Worm (Caenorhabditis elegans) whole organism, late embryonic: ENCODE measurements around the gene srp-7.

Experiments
- C08G9.2 ChIP-seq: sonication (generic microtip); optimal IDR thresholded peaks from 2 replicates; lab custom pipeline; 2016; ENCODE audit warnings: mild to moderate bottlenecking, missing genetic modification characterization, moderate library complexity, missing compliant biosample characterization
- C38D4.7 ChIP-seq: fragments of 200-800 bp; sonication (Bioruptor generic); optimal IDR thresholded peaks from 2 replicates; lab custom pipeline; 2018; ENCODE audit warnings: mild to moderate bottlenecking, missing genetic modification characterization, moderate library complexity, missing compliant biosample characterization
- K02D7.2 ChIP-seq: sonication (generic microtip); optimal IDR thresholded peaks from 2 replicates; lab custom pipeline; 2017; ENCODE audit warnings: mild to moderate bottlenecking, missing genetic modification characterization, missing compliant biosample characterization
- K09A11.1 ChIP-seq: sonication (generic microtip); optimal IDR thresholded peaks from 2 replicates; lab custom pipeline; 2017; ENCODE audit warnings: antibody characterized with exemption, mild to moderate bottlenecking, missing genetic modification characterization, missing compliant biosample characterization; ENCODE audit not compliant: insufficient read depth
- Y22D7AL.16 ChIP-seq: sonication (generic microtip); optimal IDR thresholded peaks from 2 replicates; lab custom pipeline; 2016; ENCODE audit warnings: missing genetic modification characterization, missing compliant biosample characterization
- ahr-1 ChIP-seq: sonication (generic microtip); optimal IDR thresholded peaks from 2 replicates; lab custom pipeline; 2016; ENCODE audit warnings: missing genetic modification characterization, missing compliant biosample characterization
- ceh-19 ChIP-seq: fragments of 200-800 bp; sonication (Bioruptor generic); optimal IDR thresholded peaks from 2 replicates; lab custom pipeline; 2018; ENCODE audit warnings: mild to moderate bottlenecking, missing genetic modification characterization, missing compliant biosample characterization
- ceh-2 ChIP-seq: sonication (generic microtip); optimal IDR thresholded peaks from 2 replicates; lab custom pipeline; 2016; ENCODE audit warnings: missing genotype, missing genetic modification characterization, missing compliant biosample characterization
- ceh-22 ChIP-seq: sonication (generic microtip); optimal IDR thresholded peaks from 2 replicates; lab custom pipeline; 2017; ENCODE audit warnings: missing biosample characterization, missing genetic modification characterization
- ceh-30 ChIP-seq: fragments of 150-350 bp; optimal IDR thresholded peaks from 2 replicates; lab custom pipeline; 2014; ENCODE audit warnings: missing biosample characterization, missing genetic modification characterization
- ceh-31 ChIP-seq: sonication (generic microtip); optimal IDR thresholded peaks from 2 replicates; lab custom pipeline; 2016; ENCODE audit warnings: missing genetic modification characterization, missing compliant biosample characterization
- ceh-45 ChIP-seq: fragments of 200-800 bp; sonication (Bioruptor generic); IDR thresholded peaks from 2 replicates; pipeline ENCODE4 v1.3.6; 2022; ENCODE audit warnings: missing genetic modification reagents, missing genetic modification characterization, missing compliant biosample characterization
- ceh-48 ChIP-seq: sonication (generic microtip); optimal IDR thresholded peaks from 2 replicates; lab custom pipeline; 2016; ENCODE audit warnings: missing genetic modification characterization, inconsistent platforms, missing compliant biosample characterization
- ceh-6 ChIP-seq: fragments of 200-800 bp; sonication (Bioruptor generic); optimal IDR thresholded peaks from 2 replicates; lab custom pipeline; 2018; ENCODE audit warnings: mild to moderate bottlenecking, missing genetic modification characterization, missing compliant biosample characterization
- ceh-9 ChIP-seq: sonication (generic microtip); optimal IDR thresholded peaks from 2 replicates; lab custom pipeline; 2016; ENCODE audit warnings: mild to moderate bottlenecking, missing genetic modification characterization, inconsistent platforms, missing compliant biosample characterization
- che-1 ChIP-seq: sonication (generic microtip); optimal IDR thresholded peaks from 2 replicates; lab custom pipeline; 2016; ENCODE audit warnings: mild to moderate bottlenecking, missing genetic modification characterization, missing compliant biosample characterization
- dmd-4 ChIP-seq: sonication (generic microtip); optimal IDR thresholded peaks from 2 replicates; lab custom pipeline; 2016; ENCODE audit warnings: borderline replicate concordance, missing genetic modification characterization, missing compliant biosample characterization
- dve-1 ChIP-seq: sonication (generic microtip); optimal IDR thresholded peaks from 2 replicates; lab custom pipeline; 2017; ENCODE audit warnings: antibody characterized with exemption, mild to moderate bottlenecking, missing genetic modification characterization, missing compliant biosample characterization
- elt-4 ChIP-seq: sonication (generic microtip); optimal IDR thresholded peaks from 2 replicates; lab custom pipeline; 2016; ENCODE audit warnings: missing genetic modification characterization, missing compliant biosample characterization
- ets-4 ChIP-seq: sonication (generic microtip); optimal IDR thresholded peaks from 2 replicates; lab custom pipeline; 2016; ENCODE audit warnings: missing genetic modification characterization, missing compliant biosample characterization
- eyg-1 ChIP-seq: sonication (generic microtip); optimal IDR thresholded peaks from 2 replicates; lab custom pipeline; 2016; ENCODE audit warnings: missing genotype, missing genetic modification characterization, missing compliant biosample characterization
- fax-1 ChIP-seq: sonication (generic microtip); optimal IDR thresholded peaks from 2 replicates; lab custom pipeline; 2016; ENCODE audit warnings: missing genotype, missing genetic modification characterization, missing compliant biosample characterization
- fkh-10 ChIP-seq: fragments of 150-350 bp; optimal IDR thresholded peaks from 2 replicates; lab custom pipeline; 2014; ENCODE audit warnings: missing biosample characterization, missing genetic modification reagents, missing genetic modification characterization
- fkh-6 ChIP-seq: sonication (generic microtip); optimal IDR thresholded peaks from 2 replicates; lab custom pipeline; 2016; ENCODE audit warnings: missing genetic modification characterization, missing compliant biosample characterization
- gmeb-2 ChIP-seq: sonication (generic microtip); optimal IDR thresholded peaks from 2 replicates; lab custom pipeline; 2016; ENCODE audit warnings: missing genetic modification characterization, inconsistent platforms, missing compliant biosample characterization
- hlh-13 ChIP-seq: fragments of 200-800 bp; sonication (Bioruptor generic); optimal IDR thresholded peaks from 2 replicates; lab custom pipeline; 2018; ENCODE audit warnings: mild to moderate bottlenecking, missing genetic modification characterization, missing compliant biosample characterization
- hlh-15 ChIP-seq: sonication (generic microtip); optimal IDR thresholded peaks from 2 replicates; lab custom pipeline; 2016; ENCODE audit warnings: missing genetic modification characterization, missing compliant biosample characterization
- hlh-30 ChIP-seq: sonication (generic microtip); optimal IDR thresholded peaks from 2 replicates; lab custom pipeline; 2017; ENCODE audit warnings: antibody characterized with exemption, missing genetic modification characterization, missing compliant biosample characterization; ENCODE audit not compliant: insufficient read depth
- hlh-6 ChIP-seq: sonication (generic microtip); optimal IDR thresholded peaks from 2 replicates; lab custom pipeline; 2016; ENCODE audit warnings: missing genotype, missing genetic modification characterization, missing compliant biosample characterization
- hlh-8 ChIP-seq: sonication (generic microtip); optimal IDR thresholded peaks from 2 replicates; lab custom pipeline; 2016; ENCODE audit warnings: missing genotype, missing genetic modification characterization, missing compliant biosample characterization
- lim-6 ChIP-seq: sonication (generic microtip); optimal IDR thresholded peaks from 2 replicates; lab custom pipeline; 2016; ENCODE audit warnings: missing genetic modification characterization, missing compliant biosample characterization
- madf-2 ChIP-seq: sonication (generic microtip); optimal IDR thresholded peaks from 2 replicates; lab custom pipeline; 2017; ENCODE audit warnings: missing genetic modification characterization, missing compliant biosample characterization
- nfya-1 ChIP-seq: sonication (generic microtip); optimal IDR thresholded peaks from 2 replicates; lab custom pipeline; 2017; ENCODE audit warnings: missing genetic modification characterization, mild to moderate bottlenecking, missing compliant biosample characterization, antibody characterized with exemption, moderate library complexity
- nhr-11 ChIP-seq: fragments of 150-350 bp; optimal IDR thresholded peaks from 2 replicates; lab custom pipeline; 2014; ENCODE audit warnings: missing biosample characterization, missing genetic modification characterization
- nhr-232 ChIP-seq: sonication (generic microtip); optimal IDR thresholded peaks from 2 replicates; lab custom pipeline; 2016; ENCODE audit warnings: missing genetic modification characterization, missing compliant biosample characterization
- odd-2 ChIP-seq: sonication (generic microtip); optimal IDR thresholded peaks from 2 replicates; lab custom pipeline; 2017; ENCODE audit warnings: antibody characterized with exemption, mild to moderate bottlenecking, missing genetic modification characterization, missing compliant biosample characterization
- pag-3 ChIP-seq: sonication (generic microtip); optimal IDR thresholded peaks from 2 replicates; lab custom pipeline; 2016; ENCODE audit warnings: missing compliant biosample characterization, missing genetic modification characterization, borderline replicate concordance
- pha-4 ChIP-seq: fragments of 150-350 bp; optimal IDR thresholded peaks from 2 replicates; lab custom pipeline; 2018; ENCODE audit warnings: missing biosample characterization, missing genetic modification reagents, missing genetic modification characterization
- pqm-1 ChIP-seq: sonication (generic microtip); optimal IDR thresholded peaks from 2 replicates; lab custom pipeline; 2016; ENCODE audit warnings: missing genetic modification characterization, missing compliant biosample characterization
- pros-1 ChIP-seq: fragments of 150-350 bp; optimal IDR thresholded peaks from 2 replicates; lab custom pipeline; 2014; ENCODE audit warnings: missing biosample characterization, missing genetic modification reagents, missing genetic modification characterization
- ref-2 ChIP-seq: sonication (generic microtip); optimal IDR thresholded peaks from 2 replicates; lab custom pipeline; 2016; ENCODE audit warnings: missing genetic modification characterization, missing compliant biosample characterization
- rnt-1 ChIP-seq: sonication (generic microtip); optimal IDR thresholded peaks from 2 replicates; lab custom pipeline; 2016; ENCODE audit warnings: missing genetic modification characterization, missing compliant biosample characterization
- sdc-2 ChIP-seq: sonication (generic microtip); optimal IDR thresholded peaks from 2 replicates; lab custom pipeline; 2016; ENCODE audit warnings: missing genotype, missing genetic modification characterization, missing compliant biosample characterization
- sox-2 ChIP-seq: fragments of 200-800 bp; sonication (Bioruptor generic); IDR thresholded peaks from 2 replicates; pipeline ENCODE4 v1.3.6; 2022; ENCODE audit warnings: missing genetic modification reagents, missing genetic modification characterization, missing compliant biosample characterization
- sox-4 ChIP-seq: sonication (generic microtip); optimal IDR thresholded peaks from 2 replicates; lab custom pipeline; 2017; ENCODE audit warnings: mild to moderate bottlenecking, missing genetic modification characterization, inconsistent platforms, missing compliant biosample characterization
- tbx-7 ChIP-seq: sonication (generic microtip); optimal IDR thresholded peaks from 2 replicates; lab custom pipeline; 2016; ENCODE audit warnings: missing genotype, missing genetic modification characterization, missing compliant biosample characterization
- ttx-3 ChIP-seq: sonication (generic microtip); optimal IDR thresholded peaks from 2 replicates; lab custom pipeline; 2016; ENCODE audit warnings: missing genetic modification reagents, missing genetic modification characterization, missing compliant biosample characterization
- unc-3 ChIP-seq, 2 experiments: fragments of 200-800 bp in 1 of 2; sonication (Bioruptor generic) in 1 of 2; sonication (generic microtip) in 1 of 2; conservative IDR thresholded peaks in 1 of 2; optimal IDR thresholded peaks in 1 of 2; 2 replicates each; pipeline versions ENCODE4 v1.3.6 to Lab custom; 2016 to 2022; ENCODE audit warnings: missing compliant biosample characterization in 2 of 2, missing genetic modification characterization in 2 of 2, missing genetic modification reagents in 1 of 2
- unc-42 ChIP-seq: sonication (generic microtip); optimal IDR thresholded peaks from 2 replicates; lab custom pipeline; 2016; ENCODE audit warnings: missing genotype, missing genetic modification characterization, missing compliant biosample characterization
- unc-55 ChIP-seq: sonication (generic microtip); optimal IDR thresholded peaks from 2 replicates; lab custom pipeline; 2017; ENCODE audit warnings: missing biosample characterization, missing genetic modification reagents, missing genetic modification characterization
- ztf-16 ChIP-seq: sonication (generic microtip); optimal IDR thresholded peaks from 2 replicates; lab custom pipeline; 2017; ENCODE audit warnings: missing genetic modification characterization, missing compliant biosample characterization

The srp-7 gene

ce11 chrV:8228712-8229119, 49.8 kb downstream of the srp-7 start (continued):
- peak; percentile 12 for TF ChIP-seq ceh-30 (tag; lab: Kevin White, UChicago)
- peak; percentile 33 for TF ChIP-seq rnt-1
- TF ChIP-seq nhr-11 (tag; lab: Kevin White, UChicago), result no peak
- peak; percentile 7 for TF ChIP-seq ceh-2
- no peak for TF ChIP-seq fax-1 (tag; lab: Kevin White, UChicago)
- TF ChIP-seq pag-3 (tag; lab: Kevin White, UChicago), result no peak
- TF ChIP-seq ceh-48, result no peak
- no peak for TF ChIP-seq ets-4
- TF ChIP-seq hlh-8, result no peak
- no peak for TF ChIP-seq sox-2 (GFP tag; lab: Robert Waterston, UW)
- no peak for TF ChIP-seq hlh-15 (tag; lab: Kevin White, UChicago)
- no peak for TF ChIP-seq pha-4 (tag; lab: Kevin White, UChicago)
- TF ChIP-seq sdc-2 (tag; lab: Kevin White, UChicago), result no peak
- TF ChIP-seq fkh-6, result no peak
- TF ChIP-seq madf-2 (tag; lab: Kevin White, UChicago), result no peak
- TF ChIP-seq ttx-3 (tag; lab: Kevin White, UChicago), result no peak
- TF ChIP-seq unc-42 (tag; lab: Kevin White, UChicago), result no peak
- TF ChIP-seq ceh-31 (tag; lab: Kevin White, UChicago), result peak; percentile 27
- TF ChIP-seq nfya-1 (tag; lab: Kevin White, UChicago), result peak; percentile 49
- no peak for TF ChIP-seq K02D7.2 (tag; lab: Kevin White, UChicago)
- no peak for TF ChIP-seq ztf-16
- TF ChIP-seq hlh-6 (tag; lab: Kevin White, UChicago), result no peak
- TF ChIP-seq elt-4 (tag; lab: Kevin White, UChicago), result no peak
- TF ChIP-seq sox-4 (tag; lab: Kevin White, UChicago), result no peak
- TF ChIP-seq ceh-9 (tag; lab: Kevin White, UChicago), result no peak
- TF ChIP-seq dve-1, result no peak
- TF ChIP-seq eyg-1 (tag; lab: Kevin White, UChicago), result no peak
- TF ChIP-seq lim-6 (tag; lab: Kevin White, UChicago), result no peak
- no peak for TF ChIP-seq hlh-13 (GFP tag; lab: Kevin White, UChicago)
- no peak for TF ChIP-seq nhr-232 (tag; lab: Kevin White, UChicago)
- TF ChIP-seq ceh-22 (tag; lab: Kevin White, UChicago), result no peak
- no peak for TF ChIP-seq hlh-30 (tag; lab: Kevin White, UChicago)
- no peak for TF ChIP-seq C38D4.7 (GFP tag; lab: Kevin White, UChicago)
- TF ChIP-seq ahr-1 (tag; lab: Kevin White, UChicago), result no peak
- TF ChIP-seq ceh-45, result no peak
- TF ChIP-seq unc-55, result no peak
- TF ChIP-seq che-1 (tag; lab: Kevin White, UChicago), result no peak
- TF ChIP-seq dmd-4, result no peak
- TF ChIP-seq unc-3 (GFP tag; conservative IDR thresholded peaks at IDR 0.05; lab: Robert Waterston, UW), result no peak
- TF ChIP-seq unc-3 (tag; optimal IDR thresholded peaks at IDR 0.05; lab: Kevin White, UChicago), result no peak
- TF ChIP-seq pros-1 (tag; lab: Kevin White, UChicago), result no peak
- TF ChIP-seq tbx-7 (tag; lab: Kevin White, UChicago), result no peak
- no peak for TF ChIP-seq ceh-19 (GFP tag; lab: Kevin White, UChicago)
- TF ChIP-seq fkh-10 (GFP tag; lab: Kevin White, UChicago), result no peak

ce11 chrV:8230056-8230455, 51.1 kb downstream of the srp-7 start:
- TF ChIP-seq pha-4 (tag; lab: Kevin White, UChicago) (no peak), madf-2 (tag; lab: Kevin White, UChicago) (no peak), hlh-15 (tag; lab: Kevin White, UChicago) (no peak), K09A11.1 (tag; lab: Kevin White, UChicago) (no peak), dmd-4 (no peak), gmeb-2 (tag; lab: Kevin White, UChicago) (no peak), odd-2 (no peak), ceh-6 (GFP tag; lab: Kevin White, UChicago) (no peak), sox-2 (GFP tag; lab: Robert Waterston, UW) (no peak), Y22D7AL.16 (tag; lab: Kevin White, UChicago) (no peak), pqm-1 (no peak), ref-2 (tag; lab: Kevin White, UChicago) (no peak), ceh-30 (tag; lab: Kevin White, UChicago) (no peak), hlh-6 (tag; lab: Kevin White, UChicago) (peak; percentile 20), rnt-1 (no peak), che-1 (tag; lab: Kevin White, UChicago) (peak; percentile 23), fax-1 (tag; lab: Kevin White, UChicago) (no peak), pros-1 (tag; lab: Kevin White, UChicago) (no peak), ceh-31 (tag; lab: Kevin White, UChicago) (no peak), C08G9.2 (tag; lab: Kevin White, UChicago) (peak; percentile 23), ceh-48 (no peak), K02D7.2 (tag; lab: Kevin White, UChicago) (no peak), pag-3 (tag; lab: Kevin White, UChicago) (no peak)
